Fruit fly (Drosophila melanogaster) whole organism, prepupa: ENCODE data around the gene Golgin104.

Experiments used
- Blimp-1 ChIP-seq: fragments of 200-800 bp; sonication (Bioruptor generic); optimal IDR thresholded peaks from 3 replicates; lab custom pipeline; 2017; ENCODE audit warnings: missing biosample characterization, missing genetic modification characterization, mild to moderate bottlenecking, moderate library complexity, missing genetic modification reagents
- CG10631 ChIP-seq: fragments of 200-800 bp; sonication (Bioruptor generic); optimal IDR thresholded peaks from 2 replicates; lab custom pipeline; 2016; ENCODE audit warnings: missing biosample characterization, missing genetic modification characterization
- CG10669 ChIP-seq: fragments of 200-800 bp; sonication (Bioruptor generic); optimal IDR thresholded peaks from 3 replicates; lab custom pipeline; 2018; ENCODE audit warnings: missing biosample characterization, mild to moderate bottlenecking, missing genetic modification characterization, moderate library complexity
- CG11294 ChIP-seq: fragments of 200-800 bp; sonication (Bioruptor generic); IDR thresholded peaks from 2 replicates; pipeline ENCODE4 v1.3.6; 2022; ENCODE audit warnings: missing biosample characterization, missing genetic modification characterization
- CG11902 ChIP-seq: fragments of 200-800 bp; sonication (Bioruptor generic); optimal IDR thresholded peaks from 3 replicates; lab custom pipeline; 2016; ENCODE audit warnings: missing biosample characterization, missing genetic modification characterization
- CG15336 ChIP-seq: fragments of 200-800 bp; sonication (Bioruptor generic); IDR thresholded peaks from 2 replicates; pipeline ENCODE4 v1.3.6; 2022; ENCODE audit warnings: missing biosample characterization, missing genetic modification characterization
- CG16779 ChIP-seq: fragments of 200-800 bp; sonication (Bioruptor generic); optimal IDR thresholded peaks from 3 replicates; lab custom pipeline; 2017; ENCODE audit warnings: missing biosample characterization, mild to moderate bottlenecking, missing genetic modification characterization
- CG3032 ChIP-seq: fragments of 200-800 bp; optimal IDR thresholded peaks from 2 replicates; lab custom pipeline; 2019; ENCODE audit warnings: missing biosample characterization, mild to moderate bottlenecking, missing genetic modification characterization, moderate library complexity
- CG31627 ChIP-seq: fragments of 200-800 bp; sonication (Bioruptor generic); optimal IDR thresholded peaks from 3 replicates; lab custom pipeline; 2016; ENCODE audit warnings: missing biosample characterization, missing genetic modification characterization
- CG32006 ChIP-seq: fragments of 200-800 bp; sonication (Bioruptor generic); optimal IDR thresholded peaks from 3 replicates; lab custom pipeline; 2017; ENCODE audit warnings: missing biosample characterization, mild to moderate bottlenecking, missing genetic modification characterization
- CG34406 ChIP-seq: fragments of 200-800 bp; sonication (Bioruptor generic); optimal IDR thresholded peaks from 3 replicates; lab custom pipeline; 2016; ENCODE audit warnings: missing biosample characterization, missing genetic modification characterization
- CG3919 ChIP-seq: fragments of 200-800 bp; sonication (Bioruptor generic); optimal IDR thresholded peaks from 3 replicates; lab custom pipeline; 2016; ENCODE audit warnings: missing biosample characterization, missing genetic modification characterization
- CG6163 ChIP-seq: fragments of 200-800 bp; sonication (Bioruptor generic); IDR thresholded peaks from 3 replicates; pipeline ENCODE4 v1.3.6; 2022; ENCODE audit warnings: missing biosample characterization, missing genetic modification characterization
- CG6276 ChIP-seq: fragments of 200-800 bp; sonication (Bioruptor generic); optimal IDR thresholded peaks from 2 replicates; lab custom pipeline; 2017; ENCODE audit warnings: missing biosample characterization, mild to moderate bottlenecking, missing genetic modification characterization
- CG6792 ChIP-seq: fragments of 200-800 bp; sonication (Bioruptor generic); optimal IDR thresholded peaks from 3 replicates; lab custom pipeline; 2016; ENCODE audit warnings: missing biosample characterization, missing genetic modification characterization
- CG6808 ChIP-seq: fragments of 200-800 bp; sonication (Bioruptor generic); optimal IDR thresholded peaks from 3 replicates; lab custom pipeline; 2017; ENCODE audit warnings: missing biosample characterization, missing genetic modification characterization, mild to moderate bottlenecking, moderate library complexity, missing genetic modification reagents
- CG6854 ChIP-seq: fragments of 200-800 bp; sonication (Bioruptor generic); optimal IDR thresholded peaks from 2 replicates; lab custom pipeline; 2017; ENCODE audit warnings: missing biosample characterization, mild to moderate bottlenecking, missing genetic modification characterization
- CG7368 ChIP-seq: fragments of 200-800 bp; sonication (Bioruptor generic); optimal IDR thresholded peaks from 3 replicates; lab custom pipeline; 2016; ENCODE audit warnings: missing biosample characterization, missing genetic modification characterization
- CG8119 ChIP-seq: fragments of 200-800 bp; sonication (Bioruptor generic); IDR thresholded peaks from 3 replicates; pipeline ENCODE4 v1.3.6; 2022; ENCODE audit warnings: missing biosample characterization, missing genetic modification characterization
- CG8319 ChIP-seq: fragments of 200-800 bp; sonication (Bioruptor generic); optimal IDR thresholded peaks from 3 replicates; lab custom pipeline; 2016; ENCODE audit warnings: missing biosample characterization, missing genetic modification characterization
- CG8632 ChIP-seq: fragments of 200-800 bp; sonication (Bioruptor generic); optimal IDR thresholded peaks from 3 replicates; lab custom pipeline; 2016; ENCODE audit warnings: missing biosample characterization, missing genetic modification characterization
- CG9139 ChIP-seq: fragments of 200-800 bp; sonication (Bioruptor generic); optimal IDR thresholded peaks from 3 replicates; lab custom pipeline; 2017; ENCODE audit warnings: missing biosample characterization, mild to moderate bottlenecking, missing genetic modification characterization
- Eip75B ChIP-seq: fragments of 200-800 bp; sonication (Bioruptor generic); optimal IDR thresholded peaks from 3 replicates; lab custom pipeline; 2016; ENCODE audit warnings: missing biosample characterization, missing genetic modification characterization
- Eip78C ChIP-seq: fragments of 200-800 bp; sonication (Bioruptor generic); peaks from one replicate; lab custom pipeline; 2016; ENCODE audit warnings: missing biosample characterization, missing genetic modification characterization
- Ets96B ChIP-seq: fragments of 200-800 bp; optimal IDR thresholded peaks from 2 replicates; lab custom pipeline; 2019; ENCODE audit warnings: missing biosample characterization, mild to moderate bottlenecking, missing genetic modification characterization, moderate library complexity
- Gug ChIP-seq: fragments of 200-800 bp; sonication (Bioruptor generic); IDR thresholded peaks from 2 replicates; pipeline ENCODE4 v1.3.6; 2022; ENCODE audit warnings: missing biosample characterization, missing genetic modification characterization
- Hr38 ChIP-seq: sonication (Bioruptor generic); optimal IDR thresholded peaks from 2 replicates; lab custom pipeline; 2016; ENCODE audit warnings: missing biosample characterization, missing genetic modification characterization
- Lpt ChIP-seq: fragments of 200-800 bp; sonication (Bioruptor generic); optimal IDR thresholded peaks from 3 replicates; lab custom pipeline; 2016; ENCODE audit warnings: missing biosample characterization, missing genetic modification characterization
- OdsH ChIP-seq: fragments of 200-800 bp; sonication (Bioruptor generic); optimal IDR thresholded peaks from 3 replicates; lab custom pipeline; 2016; ENCODE audit warnings: missing biosample characterization, missing genetic modification characterization
- Sox102F ChIP-seq: fragments of 200-800 bp; sonication (Bioruptor generic); optimal IDR thresholded peaks from 2 replicates; lab custom pipeline; 2016; ENCODE audit warnings: missing biosample characterization, mild to moderate bottlenecking, missing genetic modification characterization
- Sox15 ChIP-seq: fragments of 200-800 bp; sonication (Bioruptor generic); optimal IDR thresholded peaks from 3 replicates; lab custom pipeline; 2016; ENCODE audit warnings: missing biosample characterization, missing genetic modification characterization
- acj6 ChIP-seq: fragments of 200-800 bp; sonication (Bioruptor generic); optimal IDR thresholded peaks from 3 replicates; lab custom pipeline; 2016; ENCODE audit warnings: missing biosample characterization, missing genetic modification characterization
- cyc ChIP-seq: fragments of 200-800 bp; sonication (Bioruptor generic); optimal IDR thresholded peaks from 3 replicates; lab custom pipeline; 2016; ENCODE audit warnings: missing biosample characterization, missing genetic modification characterization
- dac ChIP-seq: fragments of 200-800 bp; sonication (Bioruptor generic); optimal IDR thresholded peaks from 2 replicates; lab custom pipeline; 2017; ENCODE audit warnings: missing biosample characterization, mild to moderate bottlenecking, missing genetic modification characterization
- dsx ChIP-seq: fragments of 200-800 bp; optimal IDR thresholded peaks from 3 replicates; lab custom pipeline; 2019; ENCODE audit warnings: missing biosample characterization, mild to moderate bottlenecking, missing genetic modification characterization, moderate library complexity; ENCODE audit not compliant: poor library complexity, severe bottlenecking
- esn ChIP-seq: fragments of 200-800 bp; sonication (Bioruptor generic); optimal IDR thresholded peaks from 2 replicates; lab custom pipeline; 2016; ENCODE audit warnings: missing biosample characterization, mild to moderate bottlenecking, missing genetic modification characterization, moderate library complexity
- fd59A ChIP-seq: fragments of 200-800 bp; sonication (Bioruptor generic); optimal IDR thresholded peaks from 2 replicates; lab custom pipeline; 2017; ENCODE audit warnings: missing biosample characterization, mild to moderate bottlenecking, missing genetic modification characterization, missing genetic modification reagents
- fkh ChIP-seq: fragments of 200-800 bp; sonication (Bioruptor generic); optimal IDR thresholded peaks from 3 replicates; lab custom pipeline; 2017; ENCODE audit warnings: missing biosample characterization, mild to moderate bottlenecking, missing genetic modification characterization, moderate library complexity
- lz ChIP-seq: fragments of 200-800 bp; sonication (Bioruptor generic); optimal IDR thresholded peaks from 3 replicates; lab custom pipeline; 2016; ENCODE audit warnings: missing biosample characterization, missing genetic modification characterization
- net ChIP-seq: fragments of 200-800 bp; sonication (Bioruptor generic); optimal IDR thresholded peaks from 3 replicates; lab custom pipeline; 2016; ENCODE audit warnings: missing biosample characterization, missing genetic modification characterization
- salr ChIP-seq, 2 experiments: fragments of 200-800 bp; sonication (Bioruptor generic); optimal IDR thresholded peaks; 3 replicates each; lab custom pipeline; 2016 to 2018; ENCODE audit warnings: missing biosample characterization in 2 of 2, missing genetic modification characterization in 2 of 2, mild to moderate bottlenecking in 1 of 2
- spab ChIP-seq: fragments of 200-800 bp; sonication (Bioruptor generic); optimal IDR thresholded peaks from 2 replicates; lab custom pipeline; 2017; ENCODE audit warnings: missing biosample characterization, mild to moderate bottlenecking, missing genetic modification characterization, missing genetic modification reagents
- ss ChIP-seq, 2 experiments: fragments of 200-800 bp; sonication (Bioruptor generic); optimal IDR thresholded peaks; 2 replicates in 1 of 2; 3 replicates in 1 of 2; lab custom pipeline; 2017 to 2018; ENCODE audit warnings: mild to moderate bottlenecking in 2 of 2, missing biosample characterization in 2 of 2, missing genetic modification characterization in 2 of 2, moderate library complexity in 1 of 2
- vri ChIP-seq: fragments of 200-800 bp; sonication (Bioruptor generic); optimal IDR thresholded peaks from 3 replicates; lab custom pipeline; 2016; ENCODE audit warnings: missing biosample characterization, mild to moderate bottlenecking, missing genetic modification characterization

Gene Golgin104

dm6 chr3L:16364182-16364581 lies 12.4 kb upstream of the Golgin104 start (continued):
- peak; percentile 93 for TF ChIP-seq CG3032 (tag; lab: Kevin White, UChicago)
- TF ChIP-seq Lpt (GFP tag; lab: Kevin White, UChicago) = peak; percentile 66
- TF ChIP-seq CG7368 = peak; percentile 77
- peak; percentile 87 for TF ChIP-seq OdsH (GFP tag; lab: Kevin White, UChicago)
- peak; percentile 93 for TF ChIP-seq Eip75B (GFP tag; lab: Kevin White, UChicago)
- TF ChIP-seq CG9139 = peak; percentile 81
- TF ChIP-seq vri (GFP tag; lab: Kevin White, UChicago) = peak; percentile 67
- peak; percentile 45; the same call in 1 of the 2 replicates for TF ChIP-seq CG11294 (GFP tag; lab: Robert Waterston, UW)
- TF ChIP-seq CG10669 = peak; percentile 85
- TF ChIP-seq net (GFP tag; lab: Kevin White, UChicago) = peak; percentile 88
- peak; percentile 79 for TF ChIP-seq CG11902 (GFP tag; lab: Kevin White, UChicago)
- TF ChIP-seq Hr38 (GFP tag; lab: Kevin White, UChicago) = no peak
- TF ChIP-seq CG6163 (GFP tag; lab: Robert Waterston, UW) = no peak; the same call in 1 of the 3 replicates
- TF ChIP-seq CG6854 (GFP tag; lab: Kevin White, UChicago) = peak; percentile 64
- TF ChIP-seq Sox102F (GFP tag; lab: Kevin White, UChicago) = peak; percentile 85
- TF ChIP-seq acj6 = peak; percentile 88
- peak; percentile 89 for TF ChIP-seq CG34406 (GFP tag; lab: Kevin White, UChicago)
- TF ChIP-seq CG8632 (GFP tag; lab: Kevin White, UChicago) = peak; percentile 90
- peak; percentile 31 for TF ChIP-seq CG6276 (GFP tag; lab: Kevin White, UChicago)
- peak; percentile 92 for TF ChIP-seq CG3919 (GFP tag; lab: Kevin White, UChicago)
- TF ChIP-seq salr (GFP tag; optimal IDR thresholded peaks at IDR 0.05; lab: Kevin White, UChicago) = peak; percentile 75
- peak; percentile 81 for TF ChIP-seq CG8119 (GFP tag; lab: Robert Waterston, UW)
- TF ChIP-seq Ets96B (tag; lab: Kevin White, UChicago) = peak; percentile 90
- peak; percentile 83 for TF ChIP-seq cyc
- peak; percentile 78 for TF ChIP-seq CG31627 (GFP tag; lab: Kevin White, UChicago)
- peak; percentile 92 for TF ChIP-seq CG6808 (GFP tag; lab: Kevin White, UChicago)
- peak; percentile 69 for TF ChIP-seq CG15336
- peak; percentile 83 for TF ChIP-seq CG8319 (GFP tag; lab: Kevin White, UChicago)
- peak; percentile 74 for TF ChIP-seq CG32006 (GFP tag; lab: Kevin White, UChicago)
- TF ChIP-seq lz (GFP tag; lab: Kevin White, UChicago) = peak; percentile 83
- TF ChIP-seq CG16779 = peak; percentile 82
- peak; percentile 86 for TF ChIP-seq CG6792
- no peak for TF ChIP-seq dac (GFP tag; lab: Kevin White, UChicago)
- TF ChIP-seq Sox15 (GFP tag; lab: Kevin White, UChicago) = peak; percentile 65
- no peak for TF ChIP-seq Gug (GFP tag; lab: Robert Waterston, UW)
- peak; percentile 89 for TF ChIP-seq esn (GFP tag; lab: Kevin White, UChicago)
- no peak for TF ChIP-seq fkh (GFP tag; lab: Kevin White, UChicago)
- TF ChIP-seq, all 60 proteins: peak for 54

dm6 chr3L:16362119-16362653 lies 10.4 kb upstream of the Golgin104 start, which contains the start of gene Cpr72Ea:
Gene Cpr72Ea, plus strand, starts transcription at chr3L:16362603.
- TF ChIP-seq spab (peak; percentile 27), ss (GFP tag; optimal IDR thresholded peaks at IDR 0.05; lab: Kevin White, UChicago) (peak; percentile 4 to 36), CG10631 (GFP tag; lab: Kevin White, UChicago) (peak; percentile 6), CG3032 (tag; lab: Kevin White, UChicago) (peak; percentile 66), CG3919 (GFP tag; lab: Kevin White, UChicago) (no peak), fd59A (peak; percentile 14), Blimp-1 (GFP tag; lab: Kevin White, UChicago) (no peak), dsx (GFP tag; lab: Kevin White, UChicago) (peak; percentile 46), CG6808 (GFP tag; lab: Kevin White, UChicago) (peak; percentile 52), Ets96B (tag; lab: Kevin White, UChicago) (peak; percentile 37), Eip78C (GFP tag; lab: Kevin White, UChicago) (peak; percentile 31)
